Worm (Caenorhabditis elegans) whole organism, midembryonic: ENCODE measurements around the gene Y17D7C.6.

Experiments used
- T22C8.4 ChIP-seq: fragments of 200-800 bp; sonication (Bioruptor generic); IDR thresholded peaks from 2 replicates; pipeline ENCODE4 v1.3.6; 2022; ENCODE audit warnings: missing genetic modification characterization, missing compliant biosample characterization
- cog-1 ChIP-seq: sonication (generic microtip); optimal IDR thresholded peaks from 2 replicates; lab custom pipeline; 2016; ENCODE audit warnings: missing genetic modification characterization, missing compliant biosample characterization
- flt-1 ChIP-seq: fragments of 200-800 bp; sonication (Bioruptor generic); IDR thresholded peaks from 2 replicates; pipeline ENCODE4 v1.3.6; 2022; ENCODE audit warnings: missing genetic modification characterization, missing compliant biosample characterization
- klf-2 ChIP-seq: fragments of 200-800 bp; sonication (Bioruptor generic); conservative IDR thresholded peaks from 2 replicates; pipeline ENCODE4 v1.3.6; 2022; ENCODE audit warnings: missing genetic modification reagents, missing genetic modification characterization, missing compliant biosample characterization
- med-1 ChIP-seq: sonication (generic microtip); optimal IDR thresholded peaks from 2 replicates; lab custom pipeline; 2017; ENCODE audit warnings: missing genetic modification characterization, mild to moderate bottlenecking, missing compliant biosample characterization, antibody characterized with exemption, missing genetic modification reagents; ENCODE audit not compliant: insufficient read depth
- ref-1 ChIP-seq: fragments of 200-800 bp; sonication (Bioruptor generic); conservative IDR thresholded peaks from 2 replicates; pipeline ENCODE4 v1.3.6; 2022; ENCODE audit warnings: missing genetic modification reagents, missing genetic modification characterization, missing compliant biosample characterization
- tab-1 ChIP-seq: fragments of 200-800 bp; sonication (Bioruptor generic); IDR thresholded peaks from 2 replicates; pipeline ENCODE4 v1.3.6; 2022; ENCODE audit warnings: missing genetic modification characterization, missing compliant biosample characterization
- ztf-23 ChIP-seq: fragments of 200-800 bp; sonication (Bioruptor generic); IDR thresholded peaks from 2 replicates; pipeline ENCODE4 v1.3.6; 2022; ENCODE audit warnings: missing genetic modification reagents, missing genetic modification characterization, missing compliant biosample characterization
- ztf-29 ChIP-seq: fragments of 200-800 bp; sonication (Bioruptor generic); IDR thresholded peaks from 2 replicates; pipeline ENCODE4 v1.3.6; 2022; ENCODE audit warnings: missing genetic modification reagents, missing genetic modification characterization, missing compliant biosample characterization

DNA sequence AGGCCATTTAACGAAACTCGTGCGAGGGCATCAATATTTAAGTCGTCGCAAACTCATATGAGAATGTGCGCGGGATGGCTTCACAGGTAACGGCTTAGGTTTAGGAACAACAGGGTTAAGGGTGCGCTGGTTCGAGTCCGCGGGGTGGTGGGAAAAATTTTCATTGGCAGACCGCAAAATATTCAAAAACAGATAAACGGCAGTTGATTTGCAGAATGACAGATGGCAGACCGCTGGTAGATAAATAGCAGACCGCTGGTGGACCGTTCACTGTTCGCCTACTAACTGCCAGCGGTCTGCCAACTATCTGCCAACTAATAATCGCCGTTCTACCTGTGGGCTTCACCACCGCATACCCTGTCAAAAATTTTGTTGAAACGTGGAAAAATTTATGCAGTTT is 2.5 kb downstream of the Y17D7C.6 start:
- TF ChIP-seq med-1 (GFP tag; lab: Kevin White, UChicago), result no peak
- no peak for TF ChIP-seq cog-1 (tag; lab: Kevin White, UChicago)
- TF ChIP-seq flt-1 (GFP tag; lab: Robert Waterston, UW), result no peak
- no peak for TF ChIP-seq klf-2 (GFP tag; lab: Robert Waterston, UW)
- no peak for TF ChIP-seq ztf-23
- peak; percentile 43 for TF ChIP-seq ref-1 (GFP tag; lab: Robert Waterston, UW)
- TF ChIP-seq tab-1 (GFP tag; lab: Robert Waterston, UW), result peak; percentile 75
- TF ChIP-seq ztf-29, result no peak
- peak; percentile 54 for TF ChIP-seq T22C8.4 (GFP tag; lab: Robert Waterston, UW)
